Worm (Caenorhabditis elegans) whole organism, L4/young adult: ENCODE results near the gene C49G7.13.

Experiments used
- dao-5 ChIP-seq: sonication (generic microtip); optimal IDR thresholded peaks from 2 replicates; lab custom pipeline; 2016; ENCODE audit warnings: missing genotype, missing genetic modification characterization, moderate library complexity, missing compliant biosample characterization
- him-1 ChIP-seq: sonication (generic microtip); optimal IDR thresholded peaks from 2 replicates; lab custom pipeline; 2016; ENCODE audit warnings: missing genotype, missing genetic modification reagents, missing genetic modification characterization, missing compliant biosample characterization

DNA sequence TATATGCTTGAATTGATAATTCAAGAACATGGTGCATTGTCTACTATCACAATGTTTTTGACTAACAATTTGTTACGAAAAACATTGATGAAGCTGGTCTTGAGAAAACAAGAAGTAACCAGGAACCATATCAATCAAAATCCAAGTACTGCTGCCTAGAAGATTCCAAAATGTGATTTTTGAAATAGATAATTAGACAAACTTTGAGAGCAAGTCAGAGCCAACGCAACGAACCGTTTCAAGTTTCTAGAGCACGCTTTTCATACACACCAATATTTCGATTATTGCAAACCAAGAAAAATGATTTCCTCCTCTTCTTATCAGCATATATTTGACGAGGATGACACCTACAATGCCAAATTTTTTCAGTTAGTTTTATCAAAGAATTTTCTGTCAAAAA is 19.1 kb upstream of the C49G7.13 start, which contains the start of gene srw-89:
- no peak for TF ChIP-seq dao-5 (tag; lab: Kevin White, UChicago)
- TF ChIP-seq him-1 (tag; lab: Kevin White, UChicago): no peak
